Fruit fly (Drosophila melanogaster): Measurements from ENCODE around the gene CG14630.

- TF ChIP-seq CG7368 (GFP tag; optimal IDR thresholded peaks at IDR 0.05) = no peak
- TF ChIP-seq Ets21C (GFP tag; optimal IDR thresholded peaks at IDR 0.05) = no peak
- no peak for TF ChIP-seq Sox15 (GFP tag; optimal IDR thresholded peaks at IDR 0.05)
- no peak for TF ChIP-seq CG3032 (tag; optimal IDR thresholded peaks at IDR 0.05)
- TF ChIP-seq Gug (GFP tag; IDR thresholded peaks at IDR 0.05) = no peak
- no peak for TF ChIP-seq dac (GFP tag; optimal IDR thresholded peaks at IDR 0.05)
- no peak for TF ChIP-seq achi (GFP tag; optimal IDR thresholded peaks at IDR 0.05)
- no peak for TF ChIP-seq OdsH (GFP tag; optimal IDR thresholded peaks at IDR 0.05)
- no peak for TF ChIP-seq Eip75B (GFP tag; optimal IDR thresholded peaks at IDR 0.05)
- no peak for TF ChIP-seq CG32006 (GFP tag; optimal IDR thresholded peaks at IDR 0.05)
- TF ChIP-seq CG11902 (GFP tag; optimal IDR thresholded peaks at IDR 0.05) = no peak
- TF ChIP-seq CG16779 (tag; optimal IDR thresholded peaks at IDR 0.05) = no peak
Measured at dm6 chrX:1050617-1051250, 19.4 kb downstream of the CG14630 start.

Data from whole organism, prepupa.